Fruit fly (Drosophila melanogaster): ENCODE data around the gene Mgat4b.

Gene Mgat4b

dm6 chr3L:14761837-14762785 is 7.0 kb downstream of the Mgat4b start, which contains the start of the genes Tsen34 and Mgat4a:
Tsen34 (minus strand) TSS chr3L:14761844.
Mgat4a (plus strand) TSS chr3L:14762028.
- TF ChIP-seq CG15710 (tag; optimal IDR thresholded peaks at IDR 0.05) = no peak
- TF ChIP-seq CG8301 (tag; optimal IDR thresholded peaks at IDR 0.05) = no peak
- TF ChIP-seq Pif1B (GFP tag; optimal IDR thresholded peaks at IDR 0.05) = no peak
- TF ChIP-seq Ets98B (GFP tag; IDR thresholded peaks at IDR 0.05) = peak; percentile 26
- no peak for TF ChIP-seq CG32121 (GFP tag; IDR thresholded peaks at IDR 0.05)
- TF ChIP-seq gl (tag; optimal IDR thresholded peaks at IDR 0.05) = peak; percentile 38
- peak; percentile 5 for TF ChIP-seq CG17806 (tag; optimal IDR thresholded peaks at IDR 0.05)
- no peak for TF ChIP-seq CG10348 (GFP tag; IDR thresholded peaks at IDR 0.05)
- TF ChIP-seq CG4496 (GFP tag; IDR thresholded peaks at IDR 0.05) = no peak
- TF ChIP-seq rn (GFP tag; IDR thresholded peaks at IDR 0.05) = no peak
- TF ChIP-seq CG13204 (GFP tag; optimal IDR thresholded peaks at IDR 0.05) = no peak
- TF ChIP-seq CG12605 (GFP tag; IDR thresholded peaks at IDR 0.05) = 0 out of 2 replicates have a peak, but pooled peaks have one; percentile 43
- no peak for TF ChIP-seq Snoo (tag; optimal IDR thresholded peaks at IDR 0.05)
- peak; percentile 74 for TF ChIP-seq EcR (GFP tag; optimal IDR thresholded peaks at IDR 0.05)
- no peak for TF ChIP-seq fd96Ca (GFP tag; IDR thresholded peaks at IDR 0.05)

- TF ChIP-seq Ets98B (GFP tag; IDR thresholded peaks at IDR 0.05) = no peak
- TF ChIP-seq CG9948 (tag; optimal IDR thresholded peaks at IDR 0.05) = no peak
- TF ChIP-seq CG8159 (tag; optimal IDR thresholded peaks at IDR 0.05) = no peak
- TF ChIP-seq Snoo (tag; optimal IDR thresholded peaks at IDR 0.05) = no peak
- TF ChIP-seq CG10348 (GFP tag; IDR thresholded peaks at IDR 0.05) = no peak
- no peak for TF ChIP-seq CG13204 (GFP tag; optimal IDR thresholded peaks at IDR 0.05)
- TF ChIP-seq CG34367 (tag; optimal IDR thresholded peaks at IDR 0.05) = no peak
- TF ChIP-seq CG8301 (tag; optimal IDR thresholded peaks at IDR 0.05) = no peak
- TF ChIP-seq gl (tag; optimal IDR thresholded peaks at IDR 0.05) = no peak
- TF ChIP-seq CG17806 (tag; optimal IDR thresholded peaks at IDR 0.05) = no peak
- no peak for TF ChIP-seq D1 (tag; optimal IDR thresholded peaks at IDR 0.05)
- no peak for TF ChIP-seq CG15710 (tag; optimal IDR thresholded peaks at IDR 0.05)
- no peak for TF ChIP-seq rn (GFP tag; IDR thresholded peaks at IDR 0.05)
- TF ChIP-seq CG32121 (GFP tag; IDR thresholded peaks at IDR 0.05) = no peak
- no peak for TF ChIP-seq Pif1A (GFP tag; optimal IDR thresholded peaks at IDR 0.05)
- no peak for TF ChIP-seq CG14655 (GFP tag; optimal IDR thresholded peaks at IDR 0.05)
- no peak for TF ChIP-seq Pif1B (GFP tag; optimal IDR thresholded peaks at IDR 0.05)
- no peak for TF ChIP-seq fd96Ca (GFP tag; IDR thresholded peaks at IDR 0.05)
Measured at dm6 chr3L:14760949-14761348, 8.1 kb downstream of the Mgat4b start, which contains the start of gene Trl. Trl (minus strand) TSS chr3L:14761049.

dm6 chr3L:14759984-14760626 is 9.0 kb downstream of the Mgat4b start:
- TF ChIP-seq Snoo (tag; optimal IDR thresholded peaks at IDR 0.05) (peak; percentile 7), CG12605 (GFP tag; IDR thresholded peaks at IDR 0.05) (0 out of 2 replicates have a peak, but pooled peaks have one; percentile 47), CG4496 (GFP tag; IDR thresholded peaks at IDR 0.05) (peak; percentile 77; the same call in 1 of the 3 replicates), Ets98B (GFP tag; IDR thresholded peaks at IDR 0.05) (peak; percentile 60), CG10348 (GFP tag; IDR thresholded peaks at IDR 0.05) (no peak), D1 (tag; optimal IDR thresholded peaks at IDR 0.05) (no peak), CG34367 (tag; optimal IDR thresholded peaks at IDR 0.05) (no peak), fd96Ca (GFP tag; IDR thresholded peaks at IDR 0.05) (no peak; the same call in 1 of the 3 replicates), rn (GFP tag; IDR thresholded peaks at IDR 0.05) (no peak), Pif1A (GFP tag; optimal IDR thresholded peaks at IDR 0.05) (peak; percentile 24), CG8301 (tag; optimal IDR thresholded peaks at IDR 0.05) (peak; percentile 69), Pif1B (GFP tag; optimal IDR thresholded peaks at IDR 0.05) (no peak), EcR (GFP tag; optimal IDR thresholded peaks at IDR 0.05) (no peak), CG32121 (GFP tag; IDR thresholded peaks at IDR 0.05) (peak; percentile 57), CG9948 (tag; optimal IDR thresholded peaks at IDR 0.05) (peak; percentile 20), CG17806 (tag; optimal IDR thresholded peaks at IDR 0.05) (peak; percentile 5), CG13204 (GFP tag; optimal IDR thresholded peaks at IDR 0.05) (peak; percentile 78), gl (tag; optimal IDR thresholded peaks at IDR 0.05) (no peak), CG8159 (tag; optimal IDR thresholded peaks at IDR 0.05) (peak; percentile 27), CG14655 (GFP tag; optimal IDR thresholded peaks at IDR 0.05) (no peak), CG15710 (tag; optimal IDR thresholded peaks at IDR 0.05) (peak; percentile 6)

- TF ChIP-seq CG10348 (GFP tag; IDR thresholded peaks at IDR 0.05) (peak; percentile 100), EcR (GFP tag; optimal IDR thresholded peaks at IDR 0.05) (peak; percentile 52), rn (GFP tag; IDR thresholded peaks at IDR 0.05) (peak; percentile 99), CG8159 (tag; optimal IDR thresholded peaks at IDR 0.05) (peak; percentile 100), gl (tag; optimal IDR thresholded peaks at IDR 0.05) (peak; percentile 98), Ets98B (GFP tag; IDR thresholded peaks at IDR 0.05) (peak; percentile 100), CG14655 (GFP tag; optimal IDR thresholded peaks at IDR 0.05) (peak; percentile 100), fd96Ca (GFP tag; IDR thresholded peaks at IDR 0.05) (peak; percentile 99), CG32121 (GFP tag; IDR thresholded peaks at IDR 0.05) (peak; percentile 100), CG12605 (GFP tag; IDR thresholded peaks at IDR 0.05) (peak; percentile 99), D1 (tag; optimal IDR thresholded peaks at IDR 0.05) (peak; percentile 99), Pif1A (GFP tag; optimal IDR thresholded peaks at IDR 0.05) (peak; percentile 99), CG13204 (GFP tag; optimal IDR thresholded peaks at IDR 0.05) (peak; percentile 99), CG4496 (GFP tag; IDR thresholded peaks at IDR 0.05) (peak; percentile 100), CG34367 (tag; optimal IDR thresholded peaks at IDR 0.05) (peak; percentile 100), Pif1B (GFP tag; optimal IDR thresholded peaks at IDR 0.05) (peak; percentile 99), CG15710 (tag; optimal IDR thresholded peaks at IDR 0.05) (peak; percentile 100), Snoo (tag; optimal IDR thresholded peaks at IDR 0.05) (peak; percentile 100), CG8301 (tag; optimal IDR thresholded peaks at IDR 0.05) (peak; percentile 100), CG17806 (tag; optimal IDR thresholded peaks at IDR 0.05) (peak; percentile 100), CG9948 (tag; optimal IDR thresholded peaks at IDR 0.05) (peak; percentile 100)
Measured at dm6 chr3L:14759097-14759795, 9.8 kb downstream of the Mgat4b start.

All from whole organism, pupa.